Fruit fly (Drosophila melanogaster) whole organism, embryonic: ENCODE data around the gene CG34313.

Source experiments
- BtbVII ChIP-seq: fragments of 200-800 bp; sonication (Bioruptor generic); optimal IDR thresholded peaks from 3 replicates; lab custom pipeline; 2017; ENCODE audit warnings: missing biosample characterization, mild to moderate bottlenecking, missing genetic modification characterization
- CG10654 ChIP-seq: fragments of 200-800 bp; sonication (Bioruptor generic); optimal IDR thresholded peaks from 2 replicates; lab custom pipeline; 2016; ENCODE audit warnings: missing biosample characterization, missing genetic modification characterization
- CG10959 ChIP-seq: fragments of 200-800 bp; sonication (Bioruptor generic); IDR thresholded peaks from 2 replicates; pipeline ENCODE4 v1.3.6; 2022; ENCODE audit warnings: missing biosample characterization, missing genetic modification characterization
- CG11085 ChIP-seq: fragments of 200-800 bp; sonication (Bioruptor generic); IDR thresholded peaks from 2 replicates; pipeline ENCODE4 v1.3.6; 2022; ENCODE audit warnings: missing biosample characterization, missing genetic modification characterization
- CG13123 ChIP-seq: fragments of 200-800 bp; sonication (Bioruptor generic); optimal IDR thresholded peaks from 2 replicates; lab custom pipeline; 2016; ENCODE audit warnings: missing biosample characterization, missing genetic modification characterization
- CG13624 ChIP-seq: fragments of 200-800 bp; sonication (Bioruptor generic); optimal IDR thresholded peaks from 2 replicates; lab custom pipeline; 2016; ENCODE audit warnings: missing biosample characterization, missing genetic modification characterization
- CG14441 ChIP-seq: fragments of 200-800 bp; sonication (Bioruptor generic); IDR thresholded peaks from 2 replicates; pipeline ENCODE4 v1.3.6; 2022; ENCODE audit warnings: missing biosample characterization, missing genetic modification characterization
- CG16813 ChIP-seq: fragments of 200-800 bp; sonication (Bioruptor generic); IDR thresholded peaks from 3 replicates; pipeline ENCODE4 v1.3.6; 2022; ENCODE audit warnings: missing biosample characterization, missing genetic modification characterization; ENCODE audit not compliant: partially characterized antibody
- CG18764 ChIP-seq: fragments of 200-800 bp; sonication (Bioruptor generic); optimal IDR thresholded peaks from 3 replicates; lab custom pipeline; 2016; ENCODE audit warnings: missing biosample characterization, missing genetic modification characterization
- CG2889 ChIP-seq: fragments of 200-800 bp; sonication (Bioruptor generic); IDR thresholded peaks from 3 replicates; pipeline ENCODE4 v1.3.6; 2022; ENCODE audit warnings: missing biosample characterization, missing genetic modification characterization
- CG30403 ChIP-seq: fragments of 200-800 bp; sonication (Bioruptor generic); optimal IDR thresholded peaks from 3 replicates; lab custom pipeline; 2016; ENCODE audit warnings: missing biosample characterization, missing genetic modification characterization
- CG5245 ChIP-seq: fragments of 200-800 bp; sonication (Bioruptor generic); optimal IDR thresholded peaks from 3 replicates; lab custom pipeline; 2016; ENCODE audit warnings: missing biosample characterization, missing genetic modification characterization
- CG6175 ChIP-seq: fragments of 200-800 bp; sonication (Bioruptor generic); IDR thresholded peaks from 3 replicates; pipeline ENCODE4 v1.3.6; 2022; ENCODE audit warnings: missing biosample characterization, missing genetic modification characterization
- CG8281 ChIP-seq: fragments of 200-800 bp; sonication (Bioruptor generic); optimal IDR thresholded peaks from 2 replicates; lab custom pipeline; 2018; ENCODE audit warnings: missing biosample characterization, mild to moderate bottlenecking, missing genetic modification characterization, moderate library complexity
- CG8359 ChIP-seq: fragments of 200-800 bp; sonication (Bioruptor generic); optimal IDR thresholded peaks from 2 replicates; lab custom pipeline; 2017; ENCODE audit warnings: missing biosample characterization, mild to moderate bottlenecking, missing genetic modification characterization, borderline replicate concordance
- CG8388 ChIP-seq: fragments of 200-800 bp; sonication (Bioruptor generic); optimal IDR thresholded peaks from 2 replicates; lab custom pipeline; 2019; ENCODE audit warnings: missing biosample characterization, mild to moderate bottlenecking, missing genetic modification characterization, moderate library complexity
- CG8478 ChIP-seq: fragments of >200 bp; optimal IDR thresholded peaks from 2 replicates; lab custom pipeline; 2018
- CG9817 ChIP-seq: fragments of 200-800 bp; sonication (Bioruptor generic); optimal IDR thresholded peaks from 2 replicates; lab custom pipeline; 2018; ENCODE audit warnings: missing biosample characterization, mild to moderate bottlenecking, missing genetic modification characterization, moderate library complexity
- CHES-1-like ChIP-seq: fragments of 200-800 bp; sonication (Bioruptor generic); optimal IDR thresholded peaks from 2 replicates; lab custom pipeline; 2016; ENCODE audit warnings: missing biosample characterization, missing genetic modification characterization
- Deaf1 ChIP-seq: fragments of 200-800 bp; optimal IDR thresholded peaks from 3 replicates; lab custom pipeline; 2019; ENCODE audit warnings: missing biosample characterization, mild to moderate bottlenecking, missing genetic modification characterization, moderate library complexity
- Dp ChIP-seq: fragments of 200-800 bp; sonication (Bioruptor generic); optimal IDR thresholded peaks from 2 replicates; lab custom pipeline; 2018; ENCODE audit warnings: missing biosample characterization, mild to moderate bottlenecking, missing genetic modification characterization, moderate library complexity
- E2f2 ChIP-seq: fragments of 200-800 bp; sonication (Bioruptor generic); IDR thresholded peaks from 2 replicates; pipeline ENCODE4 v1.3.6; 2022; ENCODE audit warnings: missing biosample characterization, missing genetic modification characterization
- Fer1 ChIP-seq: fragments of 200-800 bp; sonication (Bioruptor generic); optimal IDR thresholded peaks from 2 replicates; lab custom pipeline; 2017; ENCODE audit warnings: missing biosample characterization, mild to moderate bottlenecking, missing genetic modification characterization
- Gug ChIP-seq: fragments of 200-800 bp; sonication (Bioruptor generic); IDR thresholded peaks from 4 replicates; pipeline ENCODE4 v1.3.6; 2022; ENCODE audit warnings: missing biosample characterization, missing genetic modification characterization
- HHEX ChIP-seq: fragments of 200-800 bp; sonication (Bioruptor generic); optimal IDR thresholded peaks from 3 replicates; lab custom pipeline; 2017; ENCODE audit warnings: missing biosample characterization, mild to moderate bottlenecking, missing genetic modification characterization, missing genetic modification reagents
- HLH54F ChIP-seq: fragments of 200-800 bp; sonication (Bioruptor generic); optimal IDR thresholded peaks from 3 replicates; lab custom pipeline; 2016; ENCODE audit warnings: missing biosample characterization, missing genetic modification characterization
- HLHmδ ChIP-seq: fragments of 200-800 bp; sonication (Bioruptor generic); optimal IDR thresholded peaks from 2 replicates; lab custom pipeline; 2018; ENCODE audit warnings: missing biosample characterization, mild to moderate bottlenecking, missing genetic modification characterization, moderate library complexity
- Hand ChIP-seq: fragments of 200-800 bp; sonication (Bioruptor generic); optimal IDR thresholded peaks from 2 replicates; lab custom pipeline; 2017; ENCODE audit warnings: mild to moderate bottlenecking, missing biosample characterization, missing genetic modification reagents, missing genetic modification characterization
- Hr39 ChIP-seq: fragments of >200 bp; optimal IDR thresholded peaks from 2 replicates; lab custom pipeline; 2017
- Jarid2 ChIP-seq: fragments of 200-800 bp; sonication (Bioruptor generic); optimal IDR thresholded peaks from 3 replicates; lab custom pipeline; 2017; ENCODE audit warnings: mild to moderate bottlenecking, missing biosample characterization, missing genetic modification reagents, missing genetic modification characterization
- Opbp ChIP-seq: fragments of 200-800 bp; sonication (Bioruptor generic); IDR thresholded peaks from 3 replicates; pipeline ENCODE4 v1.3.6; 2022; ENCODE audit warnings: missing biosample characterization, missing genetic modification characterization; ENCODE audit not compliant: partially characterized antibody
- Spps ChIP-seq: fragments of 200-800 bp; sonication (Bioruptor generic); optimal IDR thresholded peaks from 2 replicates; lab custom pipeline; 2018; ENCODE audit warnings: missing biosample characterization, mild to moderate bottlenecking, missing genetic modification characterization
- aop ChIP-seq: fragments of 200-800 bp; sonication (Bioruptor generic); IDR thresholded peaks from 2 replicates; pipeline ENCODE4 v1.3.6; 2022; ENCODE audit warnings: missing biosample characterization, missing genetic modification characterization
- ap ChIP-seq: fragments of 200-800 bp; sonication (Bioruptor generic); IDR thresholded peaks from 2 replicates; pipeline ENCODE4 v1.3.6; 2022; ENCODE audit warnings: missing biosample characterization, missing genetic modification characterization
- bigmax ChIP-seq: fragments of 200-800 bp; sonication (Bioruptor generic); optimal IDR thresholded peaks from 2 replicates; lab custom pipeline; 2018; ENCODE audit warnings: missing biosample characterization, mild to moderate bottlenecking, missing genetic modification characterization
- cad ChIP-seq: fragments of >200 bp; optimal IDR thresholded peaks from 2 replicates; lab custom pipeline; 2017; ENCODE audit warnings: missing biosample characterization, missing genetic modification characterization
- chm ChIP-seq: fragments of 200-800 bp; sonication (Bioruptor generic); IDR thresholded peaks from 2 replicates; pipeline ENCODE4 v1.3.6; 2022; ENCODE audit warnings: missing biosample characterization, missing genetic modification characterization
- crp ChIP-seq, 2 experiments: fragments of 200-800 bp; sonication (Bioruptor generic); optimal IDR thresholded peaks; 2 replicates in 1 of 2; 3 replicates in 1 of 2; lab custom pipeline; 2017; ENCODE audit warnings: missing biosample characterization in 2 of 2, missing genetic modification characterization in 2 of 2, mild to moderate bottlenecking in 1 of 2, moderate library complexity in 1 of 2
- dimm ChIP-seq: fragments of 200-800 bp; sonication (Bioruptor generic); IDR thresholded peaks from 2 replicates; pipeline ENCODE4 v1.3.6; 2022; ENCODE audit warnings: missing biosample characterization, missing genetic modification characterization
- fd3F ChIP-seq: fragments of 200-800 bp; sonication (Bioruptor generic); optimal IDR thresholded peaks from 2 replicates; lab custom pipeline; 2018; ENCODE audit warnings: missing biosample characterization, mild to moderate bottlenecking, missing genetic modification characterization, moderate library complexity
- gce ChIP-seq: fragments of 200-800 bp; sonication (Bioruptor generic); IDR thresholded peaks from 3 replicates; pipeline ENCODE4 v1.3.6; 2022; ENCODE audit warnings: missing biosample characterization, missing genetic modification characterization
- gcm ChIP-seq: fragments of 200-800 bp; sonication (Bioruptor generic); optimal IDR thresholded peaks from 2 replicates; lab custom pipeline; 2019; ENCODE audit warnings: missing biosample characterization, mild to moderate bottlenecking, missing genetic modification characterization, moderate library complexity
- her ChIP-seq: fragments of 200-800 bp; sonication (Bioruptor generic); optimal IDR thresholded peaks from 2 replicates; lab custom pipeline; 2016; ENCODE audit warnings: missing biosample characterization, missing genetic modification characterization
- insv ChIP-seq, 2 experiments: fragments of 200-800 bp; sonication (Bioruptor generic); optimal IDR thresholded peaks; 3 replicates each; lab custom pipeline; 2016 to 2018; ENCODE audit warnings: missing biosample characterization in 2 of 2, missing genetic modification characterization in 2 of 2
- nerfin-2 ChIP-seq: fragments of 200-800 bp; sonication (Bioruptor generic); IDR thresholded peaks from 2 replicates; pipeline ENCODE4 v1.3.6; 2022; ENCODE audit warnings: missing biosample characterization, missing genetic modification characterization; ENCODE audit not compliant: partially characterized antibody
- pfk ChIP-seq: fragments of 200-800 bp; sonication (Bioruptor generic); optimal IDR thresholded peaks from 2 replicates; lab custom pipeline; 2018; ENCODE audit warnings: missing biosample characterization, mild to moderate bottlenecking, missing genetic modification characterization, moderate library complexity
- pho ChIP-seq: fragments of 200-800 bp; sonication (Bioruptor generic); optimal IDR thresholded peaks from 2 replicates; lab custom pipeline; 2016; ENCODE audit warnings: missing biosample characterization, missing genetic modification characterization
- slp2 ChIP-seq: fragments of 200-800 bp; sonication (Bioruptor generic); optimal IDR thresholded peaks from 2 replicates; lab custom pipeline; 2016; ENCODE audit warnings: missing biosample characterization, missing genetic modification characterization
- ssp ChIP-seq: fragments of 200-800 bp; sonication (Bioruptor generic); IDR thresholded peaks from 2 replicates; pipeline ENCODE4 v1.3.6; 2022; ENCODE audit warnings: missing biosample characterization, missing genetic modification characterization
- stwl ChIP-seq: fragments of 200-800 bp; sonication (Bioruptor generic); optimal IDR thresholded peaks from 3 replicates; lab custom pipeline; 2018; ENCODE audit warnings: missing biosample characterization, mild to moderate bottlenecking, missing genetic modification characterization, moderate library complexity
- tap ChIP-seq: fragments of 200-800 bp; optimal IDR thresholded peaks from 3 replicates; lab custom pipeline; 2019; ENCODE audit warnings: missing biosample characterization, mild to moderate bottlenecking, missing genetic modification characterization, moderate library complexity
- twi ChIP-seq: fragments of 200-800 bp; optimal IDR thresholded peaks from 2 replicates; lab custom pipeline; 2019; ENCODE audit warnings: missing biosample characterization, mild to moderate bottlenecking, missing genetic modification characterization, moderate library complexity

Gene CG34313

dm6 chr2L:16880930-16881329 lies 1.6 kb downstream of the CG34313 start (continued):
- TF ChIP-seq Opbp (GFP tag; lab: Robert Waterston, UW) (no peak), CG8388 (GFP tag; lab: Kevin White, UChicago) (no peak), ap (GFP tag; lab: Robert Waterston, UW) (no peak), insv (GFP tag; optimal IDR thresholded peaks at IDR 0.05; lab: Kevin White, UChicago) (no peak), nerfin-2 (GFP tag; lab: Robert Waterston, UW) (no peak), Deaf1 (tag; lab: Kevin White, UChicago) (peak; percentile 99), Dp (no peak), pfk (GFP tag; lab: Kevin White, UChicago) (no peak), twi (no peak), HHEX (GFP tag; lab: Kevin White, UChicago) (no peak), CG6175 (GFP tag; lab: Robert Waterston, UW) (0 out of 3 replicates have a peak, but pooled peaks have one; percentile 18), CG30403 (GFP tag; lab: Kevin White, UChicago) (no peak), bigmax (GFP tag; lab: Kevin White, UChicago) (no peak), crp (GFP tag; optimal IDR thresholded peaks at IDR 0.05; lab: Kevin White, UChicago) (no peak), CG18764 (no peak), Hr39 (no peak), fd3F (GFP tag; lab: Kevin White, UChicago) (no peak), chm (GFP tag; lab: Robert Waterston, UW) (no peak; the same call in 1 of the 2 replicates), Gug (GFP tag; lab: Robert Waterston, UW) (no peak), slp2 (GFP tag; lab: Kevin White, UChicago) (no peak), HLHmδ (GFP tag; lab: Kevin White, UChicago) (no peak), CG9817 (tag; lab: Kevin White, UChicago) (no peak), CHES-1-like (GFP tag; lab: Kevin White, UChicago) (no peak), CG5245 (no peak), CG8359 (GFP tag; lab: Kevin White, UChicago) (no peak), CG13624 (GFP tag; lab: Kevin White, UChicago) (no peak), CG8281 (tag; lab: Kevin White, UChicago) (no peak), tap (tag; lab: Kevin White, UChicago) (no peak), gcm (GFP tag; lab: Kevin White, UChicago) (no peak), CG10959 (GFP tag; lab: Robert Waterston, UW) (no peak), cad (GFP tag; lab: Kevin White, UChicago) (no peak), Hand (GFP tag; lab: Kevin White, UChicago) (no peak), her (peak; percentile 34), E2f2 (no peak), Fer1 (peak; percentile 42), CG16813 (GFP tag; lab: Robert Waterston, UW) (no peak), HLH54F (GFP tag; lab: Kevin White, UChicago) (no peak), CG14441 (GFP tag; lab: Robert Waterston, UW) (0 out of 2 replicates have a peak, but pooled peaks have one; percentile 19), dimm (GFP tag; lab: Robert Waterston, UW) (no peak), BtbVII (GFP tag; lab: Kevin White, UChicago) (peak; percentile 1), CG2889 (no peak), CG13123 (GFP tag; lab: Kevin White, UChicago) (no peak), Spps (tag; lab: Kevin White, UChicago) (no peak), CG10654 (GFP tag; lab: Kevin White, UChicago) (no peak), ssp (no peak), CG11085 (GFP tag; lab: Robert Waterston, UW) (no peak; the same call in 1 of the 2 replicates), Jarid2 (GFP tag; lab: Kevin White, UChicago) (peak; percentile 93), stwl (tag; lab: Kevin White, UChicago) (no peak), aop (GFP tag; lab: Robert Waterston, UW) (no peak), pho (GFP tag; lab: Kevin White, UChicago) (no peak), gce (GFP tag; lab: Robert Waterston, UW) (no peak), CG8478 (lab: Kevin White, UChicago) (no peak)
